Fruit fly (Drosophila melanogaster): ENCODE results near the gene mRpS22.

mRpS22 gene

DNA sequence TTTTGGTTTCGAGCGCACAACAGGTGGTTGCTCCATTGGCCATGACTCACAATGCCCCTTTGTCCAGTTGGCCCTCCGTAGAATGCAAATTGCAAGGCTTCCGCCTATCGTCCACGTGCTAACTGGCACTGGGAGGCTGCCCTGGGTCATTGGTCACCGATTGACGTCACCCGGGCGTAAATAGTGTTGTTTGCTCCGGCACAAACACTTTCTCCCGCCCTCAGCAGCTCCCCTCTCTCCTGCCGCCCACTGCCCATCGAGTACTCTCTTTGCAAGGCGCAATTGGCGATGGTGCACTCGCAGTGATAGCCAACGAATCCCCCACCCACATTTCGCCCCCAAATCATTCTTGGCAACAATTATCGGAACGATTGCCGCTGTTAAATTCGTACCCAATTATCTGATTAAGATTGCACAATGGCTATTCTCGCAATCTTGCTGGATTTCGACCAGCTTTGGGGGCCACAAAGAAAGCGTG, 10.1 kb downstream of the mRpS22 start (continued):
- TF ChIP-seq nom (GFP tag; optimal IDR thresholded peaks at IDR 0.05): peak; percentile 2
- TF ChIP-seq CG13296 (GFP tag; optimal IDR thresholded peaks at IDR 0.05): no peak
- TF ChIP-seq CG9437 (GFP tag; optimal IDR thresholded peaks at IDR 0.05): no peak
- TF ChIP-seq CG14860 (GFP tag; IDR thresholded peaks at IDR 0.05; ENCODE audit: partially characterized antibody): 0 out of 3 replicates have a peak, but pooled peaks have one; percentile 13
- TF ChIP-seq CG8290 (GFP tag; optimal IDR thresholded peaks at IDR 0.05): no peak
- TF ChIP-seq CG8290 (tag; optimal IDR thresholded peaks at IDR 0.05): no peak
- TF ChIP-seq Jarid2 (GFP tag; optimal IDR thresholded peaks at IDR 0.05): no peak
- TF ChIP-seq cg (GFP tag; optimal IDR thresholded peaks at IDR 0.05): no peak
- TF ChIP-seq CG11560 (tag; IDR thresholded peaks at IDR 0.05): no peak
- TF ChIP-seq Hr78 (GFP tag; optimal IDR thresholded peaks at IDR 0.05): no peak
- no peak for TF ChIP-seq Optix (GFP tag; IDR thresholded peaks at IDR 0.05)
- no peak for TF ChIP-seq NFAT (GFP tag; IDR thresholded peaks at IDR 0.05)
- peak; percentile 27 for TF ChIP-seq sug (tag; optimal IDR thresholded peaks at IDR 0.05)
- TF ChIP-seq sim (GFP tag; IDR thresholded peaks at IDR 0.05): no peak
- 0 out of 2 replicates have a peak, but pooled peaks have one; percentile 24 for TF ChIP-seq Dref (GFP tag; IDR thresholded peaks at IDR 0.05)
- peak; percentile 45 for TF ChIP-seq Med (GFP tag)
- 0 out of 3 replicates have a peak, but pooled peaks have one; percentile 44 for TF ChIP-seq zfh1 (GFP tag; IDR thresholded peaks at IDR 0.05)
- peak; percentile 70 for TF ChIP-seq Ets65A (GFP tag)
- no peak for TF ChIP-seq Sry-β (GFP tag; optimal IDR thresholded peaks at IDR 0.05)
- TF ChIP-seq CG14441 (GFP tag; IDR thresholded peaks at IDR 0.05): no peak
- no peak for TF ChIP-seq cas (GFP tag; IDR thresholded peaks at IDR 0.05)
- 0 out of 2 replicates have a peak, but pooled peaks have one; percentile 14 for TF ChIP-seq Rfx (GFP tag; IDR thresholded peaks at IDR 0.05)
- TF ChIP-seq crol (GFP tag; IDR thresholded peaks at IDR 0.05): peak; percentile 53; the same call in 1 of the 2 replicates
- TF ChIP-seq CG16815 (GFP tag; optimal IDR thresholded peaks at IDR 0.05): no peak
- TF ChIP-seq CG13624 (GFP tag; optimal IDR thresholded peaks at IDR 0.05): no peak
- TF ChIP-seq gsb (GFP tag; IDR thresholded peaks at IDR 0.05): 0 out of 2 replicates have a peak, but pooled peaks have one; percentile 38
- TF ChIP-seq Tbp (GFP tag; optimal IDR thresholded peaks at IDR 0.05): no peak
- TF ChIP-seq dati (GFP tag; IDR thresholded peaks at IDR 0.05): no peak
- no peak for TF ChIP-seq CG12769 (tag; optimal IDR thresholded peaks at IDR 0.05)
- no peak for TF ChIP-seq gem (tag; optimal IDR thresholded peaks at IDR 0.05)
- no peak for TF ChIP-seq CG11085 (GFP tag; IDR thresholded peaks at IDR 0.05)

DNA sequence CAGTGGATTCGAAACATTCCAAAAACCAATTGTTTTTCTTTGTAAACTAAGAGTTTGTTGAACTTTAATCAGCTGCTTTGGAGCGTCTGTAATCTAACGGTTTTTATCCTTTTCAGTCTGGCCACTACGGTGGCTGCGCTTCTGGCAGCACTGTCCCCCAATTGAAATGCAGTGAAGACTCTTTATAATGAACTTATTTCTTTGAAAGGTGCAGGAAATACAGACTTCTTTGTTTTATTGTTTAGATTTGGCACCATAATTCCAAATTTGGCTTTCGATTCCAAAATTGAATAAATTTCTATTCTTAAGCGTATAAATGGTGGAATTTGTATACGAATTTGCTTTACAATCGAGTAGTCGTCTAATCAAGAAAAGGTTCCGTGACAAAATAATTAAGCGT, 11.4 kb downstream of the mRpS22 start, which contains the start of gene nenya:
TSS of gene nenya (minus strand) at position 35 of the 400 bp plus-strand sequence.
- TF ChIP-seq grau (tag; optimal IDR thresholded peaks at IDR 0.05) (peak; percentile 67), Myb (GFP tag; optimal IDR thresholded peaks at IDR 0.05) (peak; percentile 67), Med (GFP tag) (peak; percentile 54), row (GFP tag; IDR thresholded peaks at IDR 0.05) (peak; percentile 51), trem (tag; optimal IDR thresholded peaks at IDR 0.05) (peak; percentile 6), knrl (GFP tag; IDR thresholded peaks at IDR 0.05; ENCODE audit: partially characterized antibody) (no peak), NC2α (GFP tag; optimal IDR thresholded peaks at IDR 0.05) (no peak)

DNA sequence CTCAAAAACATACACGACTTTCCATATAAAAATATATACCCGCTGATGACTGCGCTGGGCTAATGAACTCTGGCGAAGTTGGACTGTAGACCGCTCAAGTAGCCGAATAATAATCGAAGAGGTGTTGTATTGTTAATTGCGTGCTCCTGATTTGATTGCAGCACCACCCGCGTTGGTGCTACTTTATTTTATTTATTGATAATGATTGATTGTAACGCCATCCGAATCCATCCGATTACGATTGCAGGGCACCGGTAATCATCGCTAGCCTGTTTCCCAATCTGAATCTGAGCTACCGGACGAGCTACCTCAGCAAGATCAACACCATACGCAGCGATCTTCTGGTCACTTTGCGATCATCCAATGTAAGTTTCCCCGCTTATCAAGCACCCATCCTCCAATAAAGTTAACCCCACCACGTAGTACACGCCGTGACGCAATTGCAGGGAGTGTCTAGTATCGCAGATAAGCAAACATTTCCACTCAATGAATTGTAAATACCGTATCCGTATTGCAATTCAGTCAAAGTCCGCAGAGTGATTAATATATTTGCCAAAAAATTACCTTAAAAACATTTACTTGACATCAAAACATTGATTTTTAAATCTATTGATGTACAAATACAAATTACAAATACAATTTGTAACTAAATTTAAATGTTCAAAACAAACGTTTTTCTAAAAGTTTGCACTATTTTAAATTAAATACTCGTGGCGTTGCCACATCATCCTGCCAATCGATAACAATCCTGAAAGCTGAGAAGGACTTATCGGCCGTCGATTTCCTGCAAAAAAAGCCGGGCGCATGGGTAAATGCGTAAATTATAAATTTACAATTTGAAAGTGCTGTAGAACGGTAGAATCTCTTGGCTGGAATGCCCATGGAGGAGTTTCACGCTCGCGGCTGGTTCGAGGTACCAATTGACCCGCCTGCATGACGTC, 12.5 kb downstream of the mRpS22 start:
- TF ChIP-seq YL-1 (GFP tag; optimal IDR thresholded peaks at IDR 0.05) (no peak), ase (GFP tag; IDR thresholded peaks at IDR 0.05) (no peak), CG1024 (GFP tag; IDR thresholded peaks at IDR 0.05) (no peak), Spps (tag; optimal IDR thresholded peaks at IDR 0.05) (no peak), tll (GFP tag; optimal IDR thresholded peaks at IDR 0.05) (no peak), pzg (GFP tag; optimal IDR thresholded peaks at IDR 0.05) (peak; percentile 20), kay (GFP tag; optimal IDR thresholded peaks at IDR 0.05) (no peak), CG12744 (GFP tag; optimal IDR thresholded peaks at IDR 0.05) (no peak), CG11504 (tag; optimal IDR thresholded peaks at IDR 0.05) (no peak), CG8388 (GFP tag; optimal IDR thresholded peaks at IDR 0.05) (no peak), CG34376 (GFP tag; optimal IDR thresholded peaks at IDR 0.05) (peak; percentile 63), pnt (GFP tag; optimal IDR thresholded peaks at IDR 0.05) (no peak)

Data from whole organism, embryonic.